Worm (Caenorhabditis elegans) whole organism, mixed stage, embryonic: Measurements from ENCODE around the gene gpb-1.
A peak's percentile ranks its signal among the peaks of the same experiment; 100 is the strongest.

Experiments used
- M03D4.4 ChIP-seq: sonication (generic microtip); optimal IDR thresholded peaks from 2 replicates; lab custom pipeline; 2017; ENCODE audit warnings: mild to moderate bottlenecking, missing genetic modification characterization, missing compliant biosample characterization
- bed-3 ChIP-seq: fragments of 200-800 bp; sonication (Bioruptor generic); optimal IDR thresholded peaks from 3 replicates; lab custom pipeline; 2018; ENCODE audit warnings: mild to moderate bottlenecking, missing genetic modification characterization, moderate library complexity, missing compliant biosample characterization
- blmp-1 ChIP-seq: fragments of 150-350 bp; optimal IDR thresholded peaks from 2 replicates; lab custom pipeline; 2014; ENCODE audit warnings: missing biosample characterization, missing genetic modification characterization
- ceh-39 ChIP-seq: fragments of 150-350 bp; optimal IDR thresholded peaks from 2 replicates; lab custom pipeline; 2014; ENCODE audit warnings: missing biosample characterization, missing genetic modification characterization
- ceh-43 ChIP-seq: fragments of 200-800 bp; sonication (Bioruptor generic); optimal IDR thresholded peaks from 2 replicates; lab custom pipeline; 2018; ENCODE audit warnings: mild to moderate bottlenecking, missing genetic modification characterization, moderate library complexity, missing compliant biosample characterization
- ceh-83 ChIP-seq: fragments of 200-800 bp; sonication (Bioruptor generic); optimal IDR thresholded peaks from 2 replicates; lab custom pipeline; 2018; ENCODE audit warnings: mild to moderate bottlenecking, missing genetic modification characterization, missing compliant biosample characterization
- ces-1 ChIP-seq: fragments of 150-350 bp; optimal IDR thresholded peaks from 2 replicates; lab custom pipeline; 2014; ENCODE audit warnings: missing biosample characterization, missing genetic modification reagents, missing genetic modification characterization
- cnd-1 ChIP-seq: fragments of 200-800 bp; sonication (Bioruptor generic); optimal IDR thresholded peaks from 2 replicates; lab custom pipeline; 2018; ENCODE audit warnings: mild to moderate bottlenecking, missing genetic modification characterization, missing compliant biosample characterization
- drap-1 ChIP-seq: fragments of 200-800 bp; sonication (Bioruptor generic); optimal IDR thresholded peaks from 3 replicates; lab custom pipeline; 2018; ENCODE audit warnings: mild to moderate bottlenecking, missing genetic modification characterization, missing compliant biosample characterization
- elt-3 ChIP-seq: fragments of 150-350 bp; optimal IDR thresholded peaks from 2 replicates; lab custom pipeline; 2014; ENCODE audit warnings: missing biosample characterization, missing genetic modification characterization
- ham-2 ChIP-seq: fragments of 200-800 bp; sonication (Bioruptor generic); optimal IDR thresholded peaks from 2 replicates; lab custom pipeline; 2018; ENCODE audit warnings: mild to moderate bottlenecking, missing genetic modification characterization, missing compliant biosample characterization
- hlh-1 ChIP-seq: fragments of 150-350 bp; optimal IDR thresholded peaks from 2 replicates; lab custom pipeline; 2014; ENCODE audit warnings: missing biosample characterization, missing genetic modification reagents, missing genetic modification characterization
- lin-13 ChIP-seq: fragments of 150-350 bp; optimal IDR thresholded peaks from 2 replicates; lab custom pipeline; 2014; ENCODE audit warnings: missing biosample characterization, missing genetic modification characterization
- lin-32 ChIP-seq: fragments of 200-800 bp; sonication (Bioruptor generic); optimal IDR thresholded peaks from 2 replicates; lab custom pipeline; 2018; ENCODE audit warnings: mild to moderate bottlenecking, missing genetic modification characterization, missing compliant biosample characterization
- lsy-2 ChIP-seq: fragments of 150-350 bp; optimal IDR thresholded peaks from 2 replicates; lab custom pipeline; 2014; ENCODE audit warnings: missing biosample characterization, missing genetic modification characterization
- mab-5 ChIP-seq: fragments of 150-350 bp; optimal IDR thresholded peaks from 2 replicates; lab custom pipeline; 2014; ENCODE audit warnings: missing biosample characterization, missing genetic modification characterization
- mep-1 ChIP-seq: fragments of 150-350 bp; optimal IDR thresholded peaks from 2 replicates; lab custom pipeline; 2017; ENCODE audit warnings: missing biosample characterization, missing genetic modification reagents, missing genetic modification characterization, inconsistent platforms
- mls-2 ChIP-seq: sonication (generic microtip); optimal IDR thresholded peaks from 2 replicates; lab custom pipeline; 2016; ENCODE audit warnings: mild to moderate bottlenecking, missing genetic modification characterization, moderate library complexity, missing compliant biosample characterization
- nhr-12 ChIP-seq: fragments of 150-350 bp; optimal IDR thresholded peaks from 2 replicates; lab custom pipeline; 2014; ENCODE audit warnings: missing biosample characterization, missing genetic modification characterization
- nhr-2 ChIP-seq: fragments of 150-350 bp; optimal IDR thresholded peaks from 2 replicates; lab custom pipeline; 2014; ENCODE audit warnings: missing biosample characterization, missing genetic modification characterization
- nhr-237 ChIP-seq: fragments of 150-350 bp; optimal IDR thresholded peaks from 2 replicates; lab custom pipeline; 2014; ENCODE audit warnings: missing biosample characterization, missing genetic modification characterization
- nhr-28 ChIP-seq: fragments of 150-350 bp; optimal IDR thresholded peaks from 2 replicates; lab custom pipeline; 2014; ENCODE audit warnings: missing biosample characterization, missing genetic modification characterization
- nhr-76 ChIP-seq: sonication (generic microtip); optimal IDR thresholded peaks from 2 replicates; lab custom pipeline; 2017; ENCODE audit warnings: missing biosample characterization, missing genetic modification characterization
- pha-4 ChIP-seq: fragments of 150-350 bp; optimal IDR thresholded peaks from 2 replicates; lab custom pipeline; 2018; ENCODE audit warnings: missing biosample characterization, missing genetic modification reagents, missing genetic modification characterization
- sem-2 ChIP-seq: fragments of 200-800 bp; sonication (Bioruptor generic); optimal IDR thresholded peaks from 2 replicates; lab custom pipeline; 2018; ENCODE audit warnings: mild to moderate bottlenecking, missing genetic modification characterization, missing compliant biosample characterization
- snpc-4 ChIP-seq: fragments of 150-350 bp; optimal IDR thresholded peaks from 2 replicates; lab custom pipeline; 2014; ENCODE audit warnings: missing biosample characterization, missing genetic modification characterization
- sptf-1 ChIP-seq: sonication (generic microtip); optimal IDR thresholded peaks from 2 replicates; lab custom pipeline; 2017; ENCODE audit warnings: mild to moderate bottlenecking, missing genetic modification characterization, moderate library complexity, missing compliant biosample characterization
- tbx-8 ChIP-seq: fragments of 200-800 bp; sonication (Bioruptor generic); optimal IDR thresholded peaks from 2 replicates; lab custom pipeline; 2018; ENCODE audit warnings: mild to moderate bottlenecking, missing genetic modification characterization, moderate library complexity, missing compliant biosample characterization
- unc-120 ChIP-seq: sonication (generic microtip); optimal IDR thresholded peaks from 2 replicates; lab custom pipeline; 2017; ENCODE audit warnings: missing genetic modification characterization, missing compliant biosample characterization; ENCODE audit not compliant: poor library complexity, severe bottlenecking
- unc-62 ChIP-seq: fragments of 150-350 bp; optimal IDR thresholded peaks from 2 replicates; lab custom pipeline; 2014; ENCODE audit warnings: missing biosample characterization, missing genetic modification reagents, missing genetic modification characterization
- ztf-11 ChIP-seq: fragments of 150-350 bp; optimal IDR thresholded peaks from 2 replicates; lab custom pipeline; 2014; ENCODE audit warnings: missing biosample characterization, missing genetic modification characterization

The gpb-1 gene

ce11 chrII:11761806-11762512 is 13.5 kb upstream of the gpb-1 start:
- TF ChIP-seq lsy-2 (tag; lab: Kevin White, UChicago) (peak; percentile 10), blmp-1 (tag; lab: Kevin White, UChicago) (no peak), hlh-1 (tag; lab: Kevin White, UChicago) (no peak), ces-1 (GFP tag; lab: Kevin White, UChicago) (peak; percentile 64), nhr-2 (peak; percentile 60)

ce11 chrII:11759277-11759676 is 10.9 kb upstream of the gpb-1 start, which contains the start of the genes F44E5.4 and F44E5.5:
F44E5.4 (minus strand) TSS chrII:11759311.
F44E5.5 (plus strand) TSS chrII:11759662.
- TF ChIP-seq ces-1 (GFP tag; lab: Kevin White, UChicago) (peak; percentile 88), mls-2 (tag; lab: Kevin White, UChicago) (peak; percentile 93), nhr-237 (tag; lab: Kevin White, UChicago) (peak; percentile 83), elt-3 (peak; percentile 24), nhr-12 (tag; lab: Kevin White, UChicago) (peak; percentile 21), cnd-1 (peak; percentile 92), ham-2 (GFP tag; lab: Kevin White, UChicago) (peak; percentile 19), ceh-83 (GFP tag; lab: Kevin White, UChicago) (peak; percentile 76), ceh-39 (tag; lab: Kevin White, UChicago) (peak; percentile 88), sptf-1 (tag; lab: Kevin White, UChicago) (peak; percentile 90), hlh-1 (tag; lab: Kevin White, UChicago) (peak; percentile 93), pha-4 (peak; percentile 54), ceh-43 (GFP tag; lab: Kevin White, UChicago) (peak; percentile 70), unc-62 (peak; percentile 71), drap-1 (GFP tag; lab: Kevin White, UChicago) (peak; percentile 56), lsy-2 (tag; lab: Kevin White, UChicago) (peak; percentile 47), blmp-1 (tag; lab: Kevin White, UChicago) (peak; percentile 26), nhr-2 (peak; percentile 73), sem-2 (GFP tag; lab: Kevin White, UChicago) (peak; percentile 59), mep-1 (tag; lab: Kevin White, UChicago) (peak; percentile 83), tbx-8 (GFP tag; lab: Kevin White, UChicago) (peak; percentile 67), bed-3 (GFP tag; lab: Kevin White, UChicago) (peak; percentile 62), lin-32 (GFP tag; lab: Kevin White, UChicago) (peak; percentile 97), lin-13 (tag; lab: Kevin White, UChicago) (peak; percentile 94), ztf-11 (tag; lab: Kevin White, UChicago) (peak; percentile 56), unc-120 (tag; lab: Kevin White, UChicago) (peak; percentile 77), mab-5 (tag; lab: Kevin White, UChicago) (peak; percentile 30), M03D4.4 (tag; lab: Kevin White, UChicago) (peak; percentile 60)

- peak; percentile 59 for TF ChIP-seq nhr-2
- peak; percentile 43 for TF ChIP-seq ces-1 (GFP tag; lab: Kevin White, UChicago)
- TF ChIP-seq mls-2 (tag; lab: Kevin White, UChicago): no peak
These were observed 8.3 kb upstream of the gpb-1 start for ce11 chrII:11756684-11757107.

ce11 chrII:11753186-11753585 is 4.8 kb upstream of the gpb-1 start:
- TF ChIP-seq mep-1 (tag; lab: Kevin White, UChicago): no peak
- TF ChIP-seq nhr-76: no peak
- no peak for TF ChIP-seq nhr-28 (tag; lab: Kevin White, UChicago)
- peak; percentile 71 for TF ChIP-seq ces-1 (GFP tag; lab: Kevin White, UChicago)

ce11 chrII:11751615-11752174 is 3.3 kb upstream of the gpb-1 start:
- peak; percentile 22 for TF ChIP-seq mep-1 (tag; lab: Kevin White, UChicago)
- peak; percentile 76 for TF ChIP-seq ces-1 (GFP tag; lab: Kevin White, UChicago)
- TF ChIP-seq unc-62: peak; percentile 15
- TF ChIP-seq pha-4: no peak
- TF ChIP-seq snpc-4 (tag; lab: Kevin White, UChicago): no peak
- peak; percentile 54 for TF ChIP-seq mls-2 (tag; lab: Kevin White, UChicago)
- no peak for TF ChIP-seq ceh-83 (GFP tag; lab: Kevin White, UChicago)
- no peak for TF ChIP-seq blmp-1 (tag; lab: Kevin White, UChicago)
